Fruit fly (Drosophila melanogaster) whole organism, embryonic: ENCODE measurements around the gene fz3.

Source experiments
- Atf6 ChIP-seq: fragments of 200-800 bp; sonication (Bioruptor generic); IDR thresholded peaks from 2 replicates; pipeline ENCODE4 v1.3.6; 2022; ENCODE audit warnings: missing biosample characterization, missing genetic modification characterization
- Awh ChIP-seq: fragments of 200-800 bp; sonication (Bioruptor generic); IDR thresholded peaks from 2 replicates; pipeline ENCODE4, ENCODE4 v1.3.6; 2022; ENCODE audit warnings: missing biosample characterization, missing genetic modification characterization
- BEAF-32 ChIP-seq: fragments of 200-800 bp; sonication (Bioruptor generic); optimal IDR thresholded peaks from 3 replicates; lab custom pipeline; 2017; ENCODE audit warnings: missing biosample characterization, missing genetic modification characterization, mild to moderate bottlenecking, moderate library complexity, missing genetic modification reagents
- CG10274 ChIP-seq: fragments of 200-800 bp; sonication (Bioruptor generic); optimal IDR thresholded peaks from 3 replicates; lab custom pipeline; 2017; ENCODE audit warnings: missing biosample characterization, mild to moderate bottlenecking, missing genetic modification characterization
- CG10431 ChIP-seq: fragments of 200-800 bp; sonication (Bioruptor generic); optimal IDR thresholded peaks from 3 replicates; lab custom pipeline; 2018; ENCODE audit warnings: missing biosample characterization, mild to moderate bottlenecking, missing genetic modification characterization
- CG10959 ChIP-seq: fragments of 200-800 bp; sonication (Bioruptor generic); IDR thresholded peaks from 2 replicates; pipeline ENCODE4 v1.3.6; 2022; ENCODE audit warnings: missing biosample characterization, missing genetic modification characterization
- CG11085 ChIP-seq: fragments of 200-800 bp; sonication (Bioruptor generic); IDR thresholded peaks from 2 replicates; pipeline ENCODE4 v1.3.6; 2022; ENCODE audit warnings: missing biosample characterization, missing genetic modification characterization
- CG13296 ChIP-seq: fragments of 200-800 bp; sonication (Bioruptor generic); optimal IDR thresholded peaks from 3 replicates; lab custom pipeline; 2018; ENCODE audit warnings: missing biosample characterization, mild to moderate bottlenecking, missing genetic modification characterization
- CG13775 ChIP-seq: fragments of 200-800 bp; sonication (Bioruptor generic); optimal IDR thresholded peaks from 3 replicates; lab custom pipeline; 2017; ENCODE audit warnings: missing biosample characterization, mild to moderate bottlenecking, missing genetic modification characterization
- CG4404 ChIP-seq: fragments of 200-800 bp; sonication (Bioruptor generic); IDR thresholded peaks from 2 replicates; pipeline ENCODE4 v1.3.6; 2022; ENCODE audit warnings: missing biosample characterization, missing genetic modification characterization
- CG6654 ChIP-seq: fragments of 200-800 bp; sonication (Bioruptor generic); optimal IDR thresholded peaks from 2 replicates; lab custom pipeline; 2017; ENCODE audit warnings: missing biosample characterization, mild to moderate bottlenecking, missing genetic modification characterization
- CG9215 ChIP-seq: fragments of 200-800 bp; sonication (Bioruptor generic); IDR thresholded peaks from 2 replicates; pipeline ENCODE4 v1.3.6; 2022; ENCODE audit warnings: missing biosample characterization, missing genetic modification characterization
- CG9609 ChIP-seq: fragments of 200-800 bp; sonication (Bioruptor generic); optimal IDR thresholded peaks from 3 replicates; lab custom pipeline; 2016; ENCODE audit warnings: missing biosample characterization, missing genetic modification characterization
- CkIIα-i1 ChIP-seq: fragments of 200-800 bp; sonication (Bioruptor generic); IDR thresholded peaks from 2 replicates; pipeline ENCODE4 v1.3.6; 2022; ENCODE audit warnings: missing biosample characterization, missing genetic modification characterization
- Deaf1 ChIP-seq: fragments of 200-800 bp; optimal IDR thresholded peaks from 3 replicates; lab custom pipeline; 2019; ENCODE audit warnings: missing biosample characterization, mild to moderate bottlenecking, missing genetic modification characterization, moderate library complexity
- HLH4C ChIP-seq: fragments of 200-800 bp; sonication (Bioruptor generic); IDR thresholded peaks from 3 replicates; pipeline ENCODE4 v1.3.6; 2022; ENCODE audit warnings: missing biosample characterization, missing genetic modification characterization; ENCODE audit not compliant: partially characterized antibody
- HLH54F ChIP-seq: fragments of 200-800 bp; sonication (Bioruptor generic); optimal IDR thresholded peaks from 3 replicates; lab custom pipeline; 2016; ENCODE audit warnings: missing biosample characterization, missing genetic modification characterization
- Mes4 ChIP-seq: fragments of 200-800 bp; sonication (Bioruptor generic); optimal IDR thresholded peaks from 2 replicates; lab custom pipeline; 2016; ENCODE audit warnings: missing biosample characterization, missing genetic modification characterization
- NC2β ChIP-seq: fragments of 200-800 bp; sonication (Bioruptor generic); optimal IDR thresholded peaks from 2 replicates; lab custom pipeline; 2016; ENCODE audit warnings: missing biosample characterization, missing genetic modification characterization
- Nf-YA ChIP-seq: fragments of 200-800 bp; sonication (Bioruptor generic); IDR thresholded peaks from 2 replicates; pipeline ENCODE4 v1.3.6; 2022; ENCODE audit warnings: missing biosample characterization, missing genetic modification characterization
- NfI ChIP-seq: fragments of 200-800 bp; sonication (Bioruptor generic); optimal IDR thresholded peaks from 3 replicates; lab custom pipeline; 2018; ENCODE audit warnings: missing biosample characterization, mild to moderate bottlenecking, missing genetic modification characterization, moderate library complexity
- Ravus ChIP-seq: fragments of 200-800 bp; sonication (Bioruptor generic); IDR thresholded peaks from 2 replicates; pipeline ENCODE4 v1.3.6; 2022; ENCODE audit warnings: missing biosample characterization, missing genetic modification characterization
- Sry-β ChIP-seq: fragments of 200-800 bp; sonication (Bioruptor generic); optimal IDR thresholded peaks from 2 replicates; lab custom pipeline; 2018; ENCODE audit warnings: missing biosample characterization, mild to moderate bottlenecking, missing genetic modification characterization, moderate library complexity
- Xrp1 ChIP-seq: fragments of 200-800 bp; sonication (Bioruptor generic); IDR thresholded peaks from 2 replicates; pipeline ENCODE4 v1.3.6; 2022; ENCODE audit warnings: missing biosample characterization, missing genetic modification characterization
- ara ChIP-seq: fragments of 200-800 bp; sonication (Bioruptor generic); IDR thresholded peaks from 2 replicates; pipeline ENCODE4 v1.3.6; 2022; ENCODE audit warnings: missing biosample characterization, missing genetic modification characterization
- bab2 ChIP-seq: fragments of 200-800 bp; sonication (Bioruptor generic); optimal IDR thresholded peaks from 2 replicates; lab custom pipeline; 2016; ENCODE audit warnings: missing biosample characterization, missing genetic modification characterization
- bigmax ChIP-seq: fragments of 200-800 bp; sonication (Bioruptor generic); optimal IDR thresholded peaks from 2 replicates; lab custom pipeline; 2018; ENCODE audit warnings: missing biosample characterization, mild to moderate bottlenecking, missing genetic modification characterization
- cad ChIP-seq: fragments of >200 bp; optimal IDR thresholded peaks from 2 replicates; lab custom pipeline; 2017; ENCODE audit warnings: missing biosample characterization, missing genetic modification characterization
- cas ChIP-seq: fragments of 200-800 bp; sonication (Bioruptor generic); IDR thresholded peaks from 2 replicates; pipeline ENCODE4 v1.3.6; 2022; ENCODE audit warnings: missing biosample characterization, missing genetic modification characterization
- dati ChIP-seq: fragments of 200-800 bp; sonication (Bioruptor generic); IDR thresholded peaks from 2 replicates; pipeline ENCODE4 v1.3.6; 2022; ENCODE audit warnings: missing biosample characterization, missing genetic modification characterization
- dysf ChIP-seq: fragments of 200-800 bp; sonication (Bioruptor generic); IDR thresholded peaks from 3 replicates; pipeline ENCODE4 v1.3.6; 2022; ENCODE audit warnings: missing biosample characterization, missing genetic modification characterization
- ems ChIP-seq: fragments of 200-800 bp; sonication (Bioruptor generic); optimal IDR thresholded peaks from 3 replicates; lab custom pipeline; 2016; ENCODE audit warnings: missing biosample characterization, missing genetic modification characterization
- fd96Cb ChIP-seq: fragments of 200-800 bp; sonication (Bioruptor generic); optimal IDR thresholded peaks from 2 replicates; lab custom pipeline; 2018; ENCODE audit warnings: missing biosample characterization, mild to moderate bottlenecking, missing genetic modification characterization, moderate library complexity
- ftz-f1 ChIP-seq: fragments of 200-800 bp; sonication (Bioruptor generic); optimal IDR thresholded peaks from 2 replicates; lab custom pipeline; 2016; ENCODE audit warnings: missing biosample characterization, missing genetic modification characterization
- fu2 ChIP-seq: fragments of 200-800 bp; sonication (Bioruptor generic); optimal IDR thresholded peaks from 2 replicates; lab custom pipeline; 2016; ENCODE audit warnings: missing biosample characterization, missing genetic modification characterization
- gcm2 ChIP-seq: fragments of 200-800 bp; sonication (Bioruptor generic); optimal IDR thresholded peaks from 2 replicates; lab custom pipeline; 2016; ENCODE audit warnings: missing biosample characterization, missing genetic modification characterization
- gsb-n ChIP-seq: fragments of 200-800 bp; sonication (Bioruptor generic); optimal IDR thresholded peaks from 3 replicates; lab custom pipeline; 2018; ENCODE audit warnings: missing biosample characterization, mild to moderate bottlenecking, missing genetic modification characterization
- hbn ChIP-seq: fragments of 200-800 bp; sonication (Bioruptor generic); IDR thresholded peaks from 2 replicates; pipeline ENCODE4 v1.3.6; 2022; ENCODE audit warnings: missing biosample characterization, missing genetic modification characterization; ENCODE audit not compliant: partially characterized antibody
- her ChIP-seq: fragments of 200-800 bp; sonication (Bioruptor generic); optimal IDR thresholded peaks from 2 replicates; lab custom pipeline; 2016; ENCODE audit warnings: missing biosample characterization, missing genetic modification characterization
- hkb ChIP-seq, 2 experiments: fragments of 200-800 bp in 1 of 2; fragments of >200 bp in 1 of 2; sonication (Bioruptor generic) in 1 of 2; IDR thresholded peaks in 1 of 2; optimal IDR thresholded peaks in 1 of 2; 2 replicates each; pipeline versions ENCODE4 v1.3.6 to Lab custom; 2017 to 2022; ENCODE audit warnings: missing biosample characterization in 1 of 2, missing genetic modification characterization in 1 of 2
- kni ChIP-seq: fragments of 200-800 bp; sonication (Bioruptor generic); optimal IDR thresholded peaks from 3 replicates; lab custom pipeline; 2017; ENCODE audit warnings: mild to moderate bottlenecking, missing biosample characterization, missing genetic modification reagents, missing genetic modification characterization
- lab ChIP-seq: fragments of 200-800 bp; sonication (Bioruptor generic); optimal IDR thresholded peaks from 3 replicates; lab custom pipeline; 2017; ENCODE audit warnings: missing biosample characterization, missing genetic modification characterization, mild to moderate bottlenecking, moderate library complexity, missing genetic modification reagents
- nau ChIP-seq: fragments of 200-800 bp; sonication (Bioruptor generic); optimal IDR thresholded peaks from 3 replicates; lab custom pipeline; 2017; ENCODE audit warnings: missing biosample characterization, mild to moderate bottlenecking, missing genetic modification characterization, missing genetic modification reagents
- pfk ChIP-seq: fragments of 200-800 bp; sonication (Bioruptor generic); optimal IDR thresholded peaks from 2 replicates; lab custom pipeline; 2018; ENCODE audit warnings: missing biosample characterization, mild to moderate bottlenecking, missing genetic modification characterization, moderate library complexity
- prd ChIP-seq, 3 experiments: fragments of >200 bp in 2 of 3; fragments of 200-800 bp in 1 of 3; sonication (Bioruptor generic) in 1 of 3; optimal IDR thresholded peaks in 2 of 3; IDR thresholded peaks in 1 of 3; 2 replicates in 2 of 3; 3 replicates in 1 of 3; pipeline versions ENCODE4 v1.3.6 to Lab custom; 2017 to 2022; ENCODE audit warnings: missing biosample characterization in 1 of 3, missing genetic modification characterization in 1 of 3
- pum ChIP-seq: fragments of 200-800 bp; sonication (Bioruptor generic); optimal IDR thresholded peaks from 2 replicates; lab custom pipeline; 2016; ENCODE audit warnings: missing biosample characterization, missing genetic modification characterization
- schlank ChIP-seq: fragments of 200-800 bp; sonication (Bioruptor generic); optimal IDR thresholded peaks from 2 replicates; lab custom pipeline; 2018; ENCODE audit warnings: missing biosample characterization, mild to moderate bottlenecking, missing genetic modification characterization
- ssp ChIP-seq: fragments of 200-800 bp; sonication (Bioruptor generic); IDR thresholded peaks from 2 replicates; pipeline ENCODE4 v1.3.6; 2022; ENCODE audit warnings: missing biosample characterization, missing genetic modification characterization
- unc-4 ChIP-seq: fragments of 200-800 bp; sonication (Bioruptor generic); IDR thresholded peaks from 2 replicates; pipeline ENCODE4 v1.3.6; 2022; ENCODE audit warnings: missing biosample characterization, missing genetic modification characterization; ENCODE audit not compliant: partially characterized antibody
- zf30C ChIP-seq: fragments of 200-800 bp; sonication (Bioruptor generic); optimal IDR thresholded peaks from 3 replicates; lab custom pipeline; 2018; ENCODE audit warnings: missing biosample characterization, mild to moderate bottlenecking, missing genetic modification characterization

The fz3 gene

dm6 chrX:796397-796989 is 26.7 kb downstream of the fz3 start (continued):
- TF ChIP-seq ssp (GFP tag; lab: Robert Waterston, UW) (no peak), cad (GFP tag; lab: Kevin White, UChicago) (no peak), prd (optimal IDR thresholded peaks at IDR 0.05; lab: Kevin White, UChicago) (no peak), prd (GFP tag; IDR thresholded peaks at IDR 0.05; lab: Robert Waterston, UW) (no peak), Atf6 (GFP tag; lab: Robert Waterston, UW) (no peak), fu2 (GFP tag; lab: Kevin White, UChicago) (no peak), unc-4 (GFP tag; lab: Robert Waterston, UW) (peak; percentile 93), Awh (GFP tag; lab: Robert Waterston, UW) (no peak), lab (no peak), Xrp1 (GFP tag; lab: Robert Waterston, UW) (peak; percentile 52; the same call in 1 of the 2 replicates), HLH4C (GFP tag; lab: Robert Waterston, UW) (peak; percentile 89), Sry-β (GFP tag; lab: Kevin White, UChicago) (peak; percentile 96), hbn (GFP tag; lab: Robert Waterston, UW) (peak; percentile 99), HLH54F (GFP tag; lab: Kevin White, UChicago) (peak; percentile 21), schlank (tag; lab: Kevin White, UChicago) (no peak), CG6654 (no peak), bigmax (GFP tag; lab: Kevin White, UChicago) (no peak), Deaf1 (peak; percentile 73), dysf (GFP tag; lab: Robert Waterston, UW) (peak; percentile 25; the same call in 1 of the 3 replicates), pfk (GFP tag; lab: Kevin White, UChicago) (no peak), kni (GFP tag; lab: Kevin White, UChicago) (peak; percentile 91), CG10431 (peak; percentile 6), gsb-n (tag; lab: Kevin White, UChicago) (peak; percentile 21), CG9609 (GFP tag; lab: Kevin White, UChicago) (no peak), CG13296 (GFP tag; lab: Kevin White, UChicago) (peak; percentile 8), CG13775 (GFP tag; lab: Kevin White, UChicago) (no peak), NC2β (peak; percentile 5), ftz-f1 (GFP tag; lab: Kevin White, UChicago) (peak; percentile 15), Mes4 (GFP tag; lab: Kevin White, UChicago) (no peak), pum (GFP tag; lab: Kevin White, UChicago) (no peak), zf30C (GFP tag; lab: Kevin White, UChicago) (no peak), CG11085 (GFP tag; lab: Robert Waterston, UW) (no peak), cas (GFP tag; lab: Robert Waterston, UW) (no peak), gcm2 (GFP tag; lab: Kevin White, UChicago) (no peak), Nf-YA (peak; percentile 76), CG10959 (no peak), her (GFP tag; lab: Kevin White, UChicago) (no peak), CG4404 (no peak), CG9215 (GFP tag; lab: Robert Waterston, UW) (no peak), NfI (GFP tag; lab: Kevin White, UChicago) (peak; percentile 10), bab2 (GFP tag; lab: Kevin White, UChicago) (no peak), nau (no peak), CkIIα-i1 (no peak), BEAF-32 (GFP tag; lab: Kevin White, UChicago) (peak; percentile 87), ara (GFP tag; lab: Robert Waterston, UW) (no peak), CG10274 (no peak), dati (GFP tag; lab: Robert Waterston, UW) (no peak), ems (GFP tag; lab: Kevin White, UChicago) (no peak), fd96Cb (no peak), hkb (optimal IDR thresholded peaks at IDR 0.05; lab: Kevin White, UChicago) (no peak), hkb (GFP tag; IDR thresholded peaks at IDR 0.05; lab: Robert Waterston, UW) (no peak), Ravus (no peak)
